Fruit fly (Drosophila melanogaster) whole organism, embryonic: ENCODE data around the gene CG9522.
A peak's percentile ranks its signal among the peaks of the same experiment; 100 is the strongest.

Experiments
- Atf3 ChIP-seq: fragments of 200-800 bp; sonication (Bioruptor generic); optimal IDR thresholded peaks from 3 replicates; lab custom pipeline; 2016; ENCODE audit warnings: missing biosample characterization, missing genetic modification characterization
- Atf6 ChIP-seq: fragments of 200-800 bp; sonication (Bioruptor generic); IDR thresholded peaks from 2 replicates; pipeline ENCODE4 v1.3.6; 2022; ENCODE audit warnings: missing biosample characterization, missing genetic modification characterization
- BtbVII ChIP-seq: fragments of 200-800 bp; sonication (Bioruptor generic); optimal IDR thresholded peaks from 3 replicates; lab custom pipeline; 2017; ENCODE audit warnings: missing biosample characterization, mild to moderate bottlenecking, missing genetic modification characterization
- CG10209 ChIP-seq: fragments of 200-800 bp; sonication (Bioruptor generic); optimal IDR thresholded peaks from 3 replicates; lab custom pipeline; 2017; ENCODE audit warnings: missing biosample characterization, mild to moderate bottlenecking, missing genetic modification characterization, missing genetic modification reagents
- CG10366 ChIP-seq: fragments of 200-800 bp; sonication (Bioruptor generic); IDR thresholded peaks from 2 replicates; pipeline ENCODE4 v1.3.6; 2022; ENCODE audit warnings: missing biosample characterization, missing genetic modification characterization
- CG11093 ChIP-seq: fragments of 200-800 bp; sonication (Bioruptor generic); IDR thresholded peaks from 3 replicates; pipeline ENCODE4 v1.3.6; 2022; ENCODE audit warnings: missing biosample characterization, missing genetic modification characterization
- CG14014 ChIP-seq: fragments of 200-800 bp; sonication (Bioruptor generic); IDR thresholded peaks from 2 replicates; pipeline ENCODE4 v1.3.6; 2022; ENCODE audit warnings: missing biosample characterization, missing genetic modification characterization
- CG14441 ChIP-seq: fragments of 200-800 bp; sonication (Bioruptor generic); IDR thresholded peaks from 2 replicates; pipeline ENCODE4 v1.3.6; 2022; ENCODE audit warnings: missing biosample characterization, missing genetic modification characterization
- CG16779 ChIP-seq: fragments of 200-800 bp; sonication (Bioruptor generic); IDR thresholded peaks from 2 replicates; pipeline ENCODE4 v1.3.6; 2022; ENCODE audit warnings: missing biosample characterization, missing genetic modification characterization
- CG16863 ChIP-seq: fragments of 200-800 bp; sonication (Bioruptor generic); optimal IDR thresholded peaks from 3 replicates; lab custom pipeline; 2016; ENCODE audit warnings: missing biosample characterization, missing genetic modification characterization
- CG17568 ChIP-seq: fragments of 200-800 bp; sonication (Bioruptor generic); optimal IDR thresholded peaks from 2 replicates; lab custom pipeline; 2018; ENCODE audit warnings: missing biosample characterization, mild to moderate bottlenecking, missing genetic modification characterization, moderate library complexity
- CG17612 ChIP-seq: fragments of 200-800 bp; sonication (Bioruptor generic); IDR thresholded peaks from 2 replicates; pipeline ENCODE4 v1.3.6; 2022; ENCODE audit warnings: missing biosample characterization, missing genetic modification characterization
- CG2712 ChIP-seq: fragments of 200-800 bp; optimal IDR thresholded peaks from 3 replicates; lab custom pipeline; 2019; ENCODE audit warnings: missing biosample characterization, mild to moderate bottlenecking, missing genetic modification characterization, moderate library complexity
- CG30403 ChIP-seq: fragments of 200-800 bp; sonication (Bioruptor generic); optimal IDR thresholded peaks from 3 replicates; lab custom pipeline; 2016; ENCODE audit warnings: missing biosample characterization, missing genetic modification characterization
- CG30431 ChIP-seq: fragments of 200-800 bp; sonication (Bioruptor generic); optimal IDR thresholded peaks from 2 replicates; lab custom pipeline; 2017; ENCODE audit warnings: missing biosample characterization, missing genetic modification characterization
- CG31224 ChIP-seq: fragments of 200-800 bp; sonication (Bioruptor generic); IDR thresholded peaks from 2 replicates; pipeline ENCODE4 v1.3.6; 2022; ENCODE audit warnings: missing biosample characterization, missing genetic modification characterization
- CG32532 ChIP-seq: fragments of 200-800 bp; sonication (Bioruptor generic); IDR thresholded peaks from 2 replicates; pipeline ENCODE4 v1.3.6; 2022; ENCODE audit warnings: missing biosample characterization, missing genetic modification characterization
- CG33213 ChIP-seq: fragments of 200-800 bp; sonication (Bioruptor generic); optimal IDR thresholded peaks from 3 replicates; lab custom pipeline; 2016; ENCODE audit warnings: missing biosample characterization, missing genetic modification characterization
- CG3407 ChIP-seq: fragments of 200-800 bp; sonication (Bioruptor generic); optimal IDR thresholded peaks from 2 replicates; lab custom pipeline; 2018; ENCODE audit warnings: missing biosample characterization, mild to moderate bottlenecking, missing genetic modification characterization
- CG34422 ChIP-seq: fragments of 200-800 bp; sonication (Bioruptor generic); IDR thresholded peaks from 3 replicates; pipeline ENCODE4 v1.3.6; 2022; ENCODE audit warnings: missing biosample characterization, missing genetic modification characterization
- CG4328 ChIP-seq: fragments of 200-800 bp; sonication (Bioruptor generic); optimal IDR thresholded peaks from 3 replicates; lab custom pipeline; 2017; ENCODE audit warnings: missing biosample characterization, missing genetic modification reagents, missing genetic modification characterization
- CG4424 ChIP-seq: fragments of 200-800 bp; sonication (Bioruptor generic); optimal IDR thresholded peaks from 3 replicates; lab custom pipeline; 2016; ENCODE audit warnings: missing biosample characterization, missing genetic modification characterization
- CG6272 ChIP-seq: fragments of 200-800 bp; sonication (Bioruptor generic); IDR thresholded peaks from 2 replicates; pipeline ENCODE4 v1.3.6; 2022; ENCODE audit warnings: missing biosample characterization, missing genetic modification characterization
- CG6683 ChIP-seq: fragments of 200-800 bp; sonication (Bioruptor generic); optimal IDR thresholded peaks from 2 replicates; lab custom pipeline; 2017; ENCODE audit warnings: missing biosample characterization, mild to moderate bottlenecking, missing genetic modification characterization, missing genetic modification reagents
- CG6854 ChIP-seq: fragments of 200-800 bp; sonication (Bioruptor generic); optimal IDR thresholded peaks from 3 replicates; lab custom pipeline; 2017; ENCODE audit warnings: missing biosample characterization, mild to moderate bottlenecking, missing genetic modification characterization
- CG8290 ChIP-seq, 3 experiments: fragments of 200-800 bp; sonication (Bioruptor generic); optimal IDR thresholded peaks; 2 replicates each; lab custom pipeline; 2016 to 2019; ENCODE audit warnings: missing biosample characterization in 3 of 3, missing genetic modification characterization in 3 of 3, mild to moderate bottlenecking in 2 of 3, moderate library complexity in 1 of 3
- Dbx ChIP-seq: fragments of 200-800 bp; sonication (Bioruptor generic); IDR thresholded peaks from 3 replicates; pipeline ENCODE4 v1.3.6; 2022; ENCODE audit warnings: missing biosample characterization, missing genetic modification characterization
- Deaf1 ChIP-seq: fragments of 200-800 bp; optimal IDR thresholded peaks from 3 replicates; lab custom pipeline; 2019; ENCODE audit warnings: missing biosample characterization, mild to moderate bottlenecking, missing genetic modification characterization, moderate library complexity
- Drgx ChIP-seq: fragments of 200-800 bp; sonication (Bioruptor generic); IDR thresholded peaks from 2 replicates; pipeline ENCODE4 v1.3.6; 2022; ENCODE audit warnings: missing biosample characterization, missing genetic modification characterization
- Kr ChIP-seq: fragments of 200-800 bp; sonication (Bioruptor generic); optimal IDR thresholded peaks from 2 replicates; lab custom pipeline; 2017; ENCODE audit warnings: missing biosample characterization, mild to moderate bottlenecking, missing genetic modification characterization
- MBD-R2 ChIP-seq: fragments of 200-800 bp; sonication (Bioruptor generic); IDR thresholded peaks from 2 replicates; pipeline ENCODE4 v1.3.6; 2022; ENCODE audit warnings: missing biosample characterization, missing genetic modification characterization
- Ptx1 ChIP-seq: fragments of 200-800 bp; sonication (Bioruptor generic); IDR thresholded peaks from 2 replicates; pipeline ENCODE4 v1.3.6; 2022; ENCODE audit warnings: missing biosample characterization, missing genetic modification characterization
- Ssrp ChIP-seq: fragments of 200-800 bp; sonication (Bioruptor generic); optimal IDR thresholded peaks from 2 replicates; lab custom pipeline; 2018; ENCODE audit warnings: missing biosample characterization, mild to moderate bottlenecking, missing genetic modification characterization, moderate library complexity
- Taf1 ChIP-seq: fragments of 200-800 bp; sonication (Bioruptor generic); IDR thresholded peaks from 2 replicates; pipeline ENCODE4 v1.3.6; 2022; ENCODE audit warnings: missing biosample characterization, missing genetic modification characterization
- Tbp ChIP-seq: fragments of >200 bp; optimal IDR thresholded peaks from 2 replicates; lab custom pipeline; 2018; ENCODE audit warnings: missing biosample characterization, missing genetic modification characterization
- ap ChIP-seq: fragments of 200-800 bp; sonication (Bioruptor generic); IDR thresholded peaks from 2 replicates; pipeline ENCODE4 v1.3.6; 2022; ENCODE audit warnings: missing biosample characterization, missing genetic modification characterization
- az2 ChIP-seq: fragments of 200-800 bp; sonication (Bioruptor generic); optimal IDR thresholded peaks from 3 replicates; lab custom pipeline; 2016; ENCODE audit warnings: missing biosample characterization, missing genetic modification characterization
- bcd ChIP-seq: fragments of 200-800 bp; sonication (Bioruptor generic); optimal IDR thresholded peaks from 2 replicates; lab custom pipeline; 2017; ENCODE audit warnings: missing biosample characterization, mild to moderate bottlenecking, missing genetic modification characterization
- caup ChIP-seq: fragments of 200-800 bp; sonication (Bioruptor generic); optimal IDR thresholded peaks from 3 replicates; lab custom pipeline; 2017; ENCODE audit warnings: missing biosample characterization, mild to moderate bottlenecking, missing genetic modification characterization, moderate library complexity; ENCODE audit not compliant: severe bottlenecking
- chinmo ChIP-seq: fragments of 200-800 bp; sonication (Bioruptor generic); IDR thresholded peaks from 4 replicates; pipeline ENCODE4 v1.3.6; 2022; ENCODE audit warnings: missing biosample characterization, missing genetic modification characterization; ENCODE audit not compliant: partially characterized antibody
- crol ChIP-seq: fragments of 200-800 bp; sonication (Bioruptor generic); IDR thresholded peaks from 2 replicates; pipeline ENCODE4 v1.3.6; 2022; ENCODE audit warnings: missing biosample characterization, missing genetic modification characterization
- dmrt99B ChIP-seq: fragments of 200-800 bp; sonication (Bioruptor generic); optimal IDR thresholded peaks from 2 replicates; lab custom pipeline; 2018; ENCODE audit warnings: missing biosample characterization, mild to moderate bottlenecking, missing genetic modification characterization, moderate library complexity
- gcm2 ChIP-seq: fragments of 200-800 bp; sonication (Bioruptor generic); optimal IDR thresholded peaks from 2 replicates; lab custom pipeline; 2016; ENCODE audit warnings: missing biosample characterization, missing genetic modification characterization
- hth ChIP-seq: fragments of >200 bp; optimal IDR thresholded peaks from 2 replicates; lab custom pipeline; 2017; ENCODE audit warnings: inconsistent platforms
- ind ChIP-seq: fragments of 200-800 bp; sonication (Bioruptor generic); optimal IDR thresholded peaks from 3 replicates; lab custom pipeline; 2016; ENCODE audit warnings: missing biosample characterization, missing genetic modification characterization
- ken ChIP-seq: fragments of 200-800 bp; sonication (Bioruptor generic); IDR thresholded peaks from 3 replicates; pipeline ENCODE4 v1.3.6; 2022; ENCODE audit warnings: missing biosample characterization, missing genetic modification characterization
- klu ChIP-seq: fragments of 200-800 bp; sonication (Bioruptor generic); IDR thresholded peaks from 2 replicates; pipeline ENCODE4 v1.3.6; 2022; ENCODE audit warnings: missing biosample characterization, missing genetic modification characterization
- ranshi ChIP-seq: fragments of 200-800 bp; sonication (Bioruptor generic); IDR thresholded peaks from 2 replicates; pipeline ENCODE4 v1.3.6; 2022; ENCODE audit warnings: missing biosample characterization, missing genetic modification characterization
- sens-2 ChIP-seq: fragments of 200-800 bp; sonication (Bioruptor generic); IDR thresholded peaks from 2 replicates; pipeline ENCODE4 v1.3.6; 2022; ENCODE audit warnings: missing biosample characterization, missing genetic modification characterization
- unc-4 ChIP-seq: fragments of 200-800 bp; sonication (Bioruptor generic); IDR thresholded peaks from 2 replicates; pipeline ENCODE4 v1.3.6; 2022; ENCODE audit warnings: missing biosample characterization, missing genetic modification characterization; ENCODE audit not compliant: partially characterized antibody
- zf30C ChIP-seq: fragments of 200-800 bp; sonication (Bioruptor generic); optimal IDR thresholded peaks from 3 replicates; lab custom pipeline; 2018; ENCODE audit warnings: missing biosample characterization, mild to moderate bottlenecking, missing genetic modification characterization

Gene CG9522

dm6 chrX:14840417-14840872 lies 8.2 kb downstream of the CG9522 start (continued):
- peak; percentile 59 for TF ChIP-seq CG2712 (tag; lab: Kevin White, UChicago)
- no peak for TF ChIP-seq CG16779 (GFP tag; lab: Robert Waterston, UW)
- no peak for TF ChIP-seq CG11093
- peak; percentile 29 for TF ChIP-seq CG4424 (GFP tag; lab: Kevin White, UChicago)
- peak; percentile 76 for TF ChIP-seq CG32532 (GFP tag; lab: Robert Waterston, UW)
- 0 out of 2 replicates have a peak, but pooled peaks have one; percentile 29 for TF ChIP-seq Atf6 (GFP tag; lab: Robert Waterston, UW)
- TF ChIP-seq Tbp (GFP tag; lab: Kevin White, UChicago) = no peak
- no peak for TF ChIP-seq Taf1 (GFP tag; lab: Robert Waterston, UW)
- TF ChIP-seq ind (GFP tag; lab: Kevin White, UChicago) = peak; percentile 20
- peak; percentile 12 for TF ChIP-seq Ssrp (tag; lab: Kevin White, UChicago)
- peak; percentile 56 for TF ChIP-seq dmrt99B (tag; lab: Kevin White, UChicago)
- TF ChIP-seq crol = no peak
- no peak for TF ChIP-seq CG33213 (GFP tag; lab: Kevin White, UChicago)
- TF ChIP-seq CG30431 (GFP tag; lab: Kevin White, UChicago) = no peak
- no peak for TF ChIP-seq CG17612
- TF ChIP-seq CG31224 (GFP tag; lab: Robert Waterston, UW) = no peak
- TF ChIP-seq CG14014 (GFP tag; lab: Robert Waterston, UW) = 0 out of 2 replicates have a peak, but pooled peaks have one; percentile 22
- 0 out of 2 replicates have a peak, but pooled peaks have one; percentile 11 for TF ChIP-seq Ptx1 (GFP tag; lab: Robert Waterston, UW)
- TF ChIP-seq CG6272 (GFP tag; lab: Robert Waterston, UW) = no peak
- no peak for TF ChIP-seq sens-2 (GFP tag; lab: Robert Waterston, UW)
- TF ChIP-seq CG17568 = no peak
- TF ChIP-seq CG34422 = no peak
- no peak for TF ChIP-seq BtbVII (GFP tag; lab: Kevin White, UChicago)
- TF ChIP-seq CG16863 (GFP tag; lab: Kevin White, UChicago) = no peak
- TF ChIP-seq MBD-R2 (GFP tag; lab: Robert Waterston, UW) = peak; percentile 21; the same call in 1 of the 2 replicates
- TF ChIP-seq CG6683 (GFP tag; lab: Kevin White, UChicago) = no peak
- TF ChIP-seq CG10366 (GFP tag; lab: Robert Waterston, UW) = peak; percentile 8; the same call in 1 of the 2 replicates
- TF ChIP-seq CG6854 (GFP tag; lab: Kevin White, UChicago) = peak; percentile 11
- TF ChIP-seq ken = no peak
- peak; percentile 41; the same call in 1 of the 3 replicates for TF ChIP-seq Dbx (GFP tag; lab: Robert Waterston, UW)
- TF ChIP-seq unc-4 (GFP tag; lab: Robert Waterston, UW) = no peak
- no peak for TF ChIP-seq chinmo (GFP tag; lab: Robert Waterston, UW)
- peak; percentile 27 for TF ChIP-seq CG30403 (GFP tag; lab: Kevin White, UChicago)
- TF ChIP-seq hth (lab: Kevin White, UChicago) = no peak
- TF ChIP-seq CG8290 (GFP tag; optimal IDR thresholded peaks at IDR 0.05; lab: Kevin White, UChicago) = no peak
- no peak for TF ChIP-seq CG8290 (tag; optimal IDR thresholded peaks at IDR 0.05; lab: Kevin White, UChicago)
- TF ChIP-seq gcm2 (GFP tag; lab: Kevin White, UChicago) = no peak
- peak; percentile 15 for TF ChIP-seq bcd
- no peak for TF ChIP-seq CG4328
- TF ChIP-seq ranshi = 0 out of 2 replicates have a peak, but pooled peaks have one; percentile 6
- TF ChIP-seq Deaf1 (tag; lab: Kevin White, UChicago) = peak; percentile 49
- peak; percentile 46 for TF ChIP-seq CG10209 (GFP tag; lab: Kevin White, UChicago)
- no peak for TF ChIP-seq klu (GFP tag; lab: Robert Waterston, UW)
- TF ChIP-seq ap = 0 out of 2 replicates have a peak, but pooled peaks have one; percentile 20
- TF ChIP-seq caup = peak; percentile 21
- TF ChIP-seq CG3407 (GFP tag; lab: Kevin White, UChicago) = no peak
- TF ChIP-seq CG14441 (GFP tag; lab: Robert Waterston, UW) = no peak
- TF ChIP-seq az2 (GFP tag; lab: Kevin White, UChicago) = peak; percentile 38
- no peak for TF ChIP-seq Kr (GFP tag; lab: Kevin White, UChicago)
- peak; percentile 28; the same call in 1 of the 2 replicates for TF ChIP-seq Drgx (GFP tag; lab: Robert Waterston, UW)
- peak; percentile 67 for TF ChIP-seq zf30C (GFP tag; lab: Kevin White, UChicago)
- no peak for TF ChIP-seq Atf3 (GFP tag; lab: Kevin White, UChicago)
